Worm (Caenorhabditis elegans): Measurements from ENCODE around the gene ZK546.2.
A peak's percentile ranks its signal among the peaks of the same experiment; 100 is the strongest.

ZK546.2 gene

ce11 chrII:4954099-4954959, 8.5 kb downstream of the ZK546.2 start:
- TF ChIP-seq elt-2 (tag; optimal IDR thresholded peaks at IDR 0.05) = peak; percentile 5
- no peak for TF ChIP-seq lsy-12 (tag; optimal IDR thresholded peaks at IDR 0.05)

DNA sequence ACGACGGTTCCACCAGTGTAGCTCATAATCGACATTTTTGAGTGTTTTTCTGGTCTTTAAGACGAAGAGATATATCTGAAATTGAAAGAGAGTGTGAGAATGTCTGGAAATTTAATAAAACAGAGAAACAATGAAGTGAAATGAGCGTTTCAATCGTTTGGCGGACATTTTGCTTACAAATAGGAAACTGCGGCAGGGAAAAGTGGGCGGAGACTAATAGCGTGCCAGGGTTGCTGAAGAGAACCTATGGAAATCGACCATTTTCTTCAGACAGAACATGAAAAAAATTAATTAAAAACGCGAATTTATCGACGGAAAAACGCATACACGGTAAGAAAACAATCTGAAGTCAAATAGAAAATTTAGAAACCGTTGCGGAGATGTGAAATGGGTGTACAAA, 9.5 kb downstream of the ZK546.2 start, which contains the start of gene pbs-3:
pbs-3 (minus strand) TSS at position 75 of the 400 bp plus-strand sequence.
- TF ChIP-seq elt-2 (tag; optimal IDR thresholded peaks at IDR 0.05) (peak; percentile 75), ceh-28 (tag; optimal IDR thresholded peaks at IDR 0.05) (peak; percentile 8), lin-39 (tag; optimal IDR thresholded peaks at IDR 0.05) (peak; percentile 73), nhr-23 (tag; optimal IDR thresholded peaks at IDR 0.05) (peak; percentile 58), pha-4 (tag; optimal IDR thresholded peaks at IDR 0.05) (peak; percentile 87), nhr-67 (tag; optimal IDR thresholded peaks at IDR 0.05) (no peak), fos-1 (tag; optimal IDR thresholded peaks at IDR 0.05) (no peak), lsy-12 (tag; optimal IDR thresholded peaks at IDR 0.05) (no peak), skn-1 (tag; optimal IDR thresholded peaks at IDR 0.05) (peak; percentile 89), lin-15B (tag; optimal IDR thresholded peaks at IDR 0.05) (peak; percentile 62), nfya-1 (tag; optimal IDR thresholded peaks at IDR 0.05; ENCODE audit: insufficient read depth) (peak; percentile 79), R02D3.7 (tag; optimal IDR thresholded peaks at IDR 0.05) (peak; percentile 17), jun-1 (tag; optimal IDR thresholded peaks at IDR 0.05) (no peak), nhr-237 (tag; optimal IDR thresholded peaks at IDR 0.05) (no peak), nhr-25 (tag; optimal IDR thresholded peaks at IDR 0.05) (peak; percentile 70), pqm-1 (tag; optimal IDR thresholded peaks at IDR 0.05) (peak; percentile 37), ama-1 (optimal IDR thresholded peaks at IDR 0.05) (peak; percentile 5), tbx-2 (tag; optimal IDR thresholded peaks at IDR 0.05) (no peak), nhr-43 (tag; optimal IDR thresholded peaks at IDR 0.05; ENCODE audit: poor library complexity, severe bottlenecking) (peak; percentile 2)

DNA sequence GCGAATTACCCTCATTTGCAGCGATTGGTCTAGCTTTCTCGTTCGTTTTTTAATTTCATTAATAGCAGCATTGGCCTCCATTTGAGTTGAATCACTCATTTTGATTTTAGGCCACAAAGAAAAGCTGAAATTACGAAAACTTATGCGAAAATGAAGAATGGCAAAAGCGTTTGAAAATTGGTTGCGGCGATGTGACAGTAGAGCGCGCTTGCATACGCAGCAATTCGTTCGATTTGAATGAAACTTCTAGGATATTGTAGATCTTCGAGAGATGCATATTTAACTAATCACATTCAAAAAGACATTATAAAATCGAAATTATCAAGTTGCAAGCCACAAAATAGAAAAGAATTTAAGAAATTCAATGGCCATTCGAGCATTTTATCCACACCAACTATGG, 13.9 kb downstream of the ZK546.2 start, which contains the start of gene ulp-2:
ulp-2 (minus strand) TSS at position 158 of the 400 bp plus-strand sequence.
- TF ChIP-seq lin-15B (tag; optimal IDR thresholded peaks at IDR 0.05) (peak; percentile 49), pha-4 (tag; optimal IDR thresholded peaks at IDR 0.05) (peak; percentile 42), hmg-11 (tag; optimal IDR thresholded peaks at IDR 0.05) (peak; percentile 12), mdl-1 (tag; optimal IDR thresholded peaks at IDR 0.05) (no peak), nhr-11 (tag; optimal IDR thresholded peaks at IDR 0.05) (no peak), lin-39 (tag; optimal IDR thresholded peaks at IDR 0.05) (peak; percentile 38), egl-27 (tag; optimal IDR thresholded peaks at IDR 0.05) (no peak), fkh-2 (tag; optimal IDR thresholded peaks at IDR 0.05) (no peak), egl-5 (tag; optimal IDR thresholded peaks at IDR 0.05) (no peak), eor-1 (tag; optimal IDR thresholded peaks at IDR 0.05) (no peak), mml-1 (tag; optimal IDR thresholded peaks at IDR 0.05) (no peak), ceh-28 (tag; optimal IDR thresholded peaks at IDR 0.05) (no peak), nhr-23 (tag; optimal IDR thresholded peaks at IDR 0.05) (no peak), nhr-25 (tag; optimal IDR thresholded peaks at IDR 0.05) (peak; percentile 28), nfya-1 (tag; optimal IDR thresholded peaks at IDR 0.05; ENCODE audit: insufficient read depth) (peak; percentile 15), nhr-76 (tag; optimal IDR thresholded peaks at IDR 0.05) (no peak), elt-2 (tag; optimal IDR thresholded peaks at IDR 0.05) (peak; percentile 15), tbx-2 (tag; optimal IDR thresholded peaks at IDR 0.05) (no peak), pqm-1 (tag; optimal IDR thresholded peaks at IDR 0.05) (no peak), daf-12 (tag; optimal IDR thresholded peaks at IDR 0.05) (no peak), skn-1 (tag; optimal IDR thresholded peaks at IDR 0.05) (peak; percentile 34), ama-1 (optimal IDR thresholded peaks at IDR 0.05) (no peak)

DNA sequence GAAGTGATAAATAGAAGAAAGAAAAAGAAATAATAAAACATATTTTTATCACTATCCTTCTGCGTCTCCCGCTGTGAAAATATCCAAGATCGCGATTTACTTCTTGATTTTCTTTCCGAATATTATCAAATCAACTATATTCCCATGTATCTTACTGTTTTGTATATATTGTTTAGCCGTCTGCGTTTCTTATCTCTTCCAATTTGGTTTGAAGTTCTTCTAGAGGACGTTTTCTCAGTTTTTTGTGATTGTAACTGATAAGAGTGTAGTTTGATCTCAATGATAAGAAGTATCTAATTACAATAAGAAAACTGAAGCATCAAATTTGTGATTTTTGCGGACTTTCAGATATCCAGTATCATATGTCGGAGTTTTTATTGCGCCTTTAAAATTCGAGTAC, 14.9 kb downstream of the ZK546.2 start:
- TF ChIP-seq skn-1 (tag; optimal IDR thresholded peaks at IDR 0.05) = no peak
- TF ChIP-seq pqm-1 (tag; optimal IDR thresholded peaks at IDR 0.05) = peak; percentile 60
- peak; percentile 65 for TF ChIP-seq nhr-76 (tag; optimal IDR thresholded peaks at IDR 0.05)
- TF ChIP-seq elt-2 (tag; optimal IDR thresholded peaks at IDR 0.05) = peak; percentile 95
- peak; percentile 35 for TF ChIP-seq nhr-23 (tag; optimal IDR thresholded peaks at IDR 0.05)

DNA sequence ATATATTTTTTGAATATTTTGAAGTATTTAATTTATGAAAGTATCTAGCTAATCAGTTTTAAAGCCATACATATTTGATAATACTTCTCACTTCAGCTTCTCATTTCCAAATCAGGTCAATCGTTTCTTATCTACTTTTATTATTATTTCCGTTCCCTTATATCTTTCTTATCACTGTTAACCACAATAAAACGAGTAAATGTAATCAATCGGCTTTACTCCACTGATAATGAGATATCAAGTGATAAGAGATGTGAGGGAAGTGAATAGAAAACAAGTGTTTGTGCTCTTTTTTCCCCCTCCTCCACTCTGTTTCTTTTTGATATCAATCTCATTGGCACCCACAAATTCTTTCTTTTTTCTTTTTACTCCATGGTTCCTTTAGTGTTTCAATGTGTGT, 20.7 kb downstream of the ZK546.2 start:
- TF ChIP-seq ceh-28 (tag; optimal IDR thresholded peaks at IDR 0.05) (no peak), snpc-4 (tag; optimal IDR thresholded peaks at IDR 0.05) (no peak), elt-2 (tag; optimal IDR thresholded peaks at IDR 0.05) (peak; percentile 88), skn-1 (tag; optimal IDR thresholded peaks at IDR 0.05) (no peak), sea-2 (GFP tag; optimal IDR thresholded peaks at IDR 0.05) (no peak), fos-1 (tag; optimal IDR thresholded peaks at IDR 0.05) (no peak), pqm-1 (tag; optimal IDR thresholded peaks at IDR 0.05) (peak; percentile 48), lsy-12 (tag; optimal IDR thresholded peaks at IDR 0.05) (no peak), egl-27 (tag; optimal IDR thresholded peaks at IDR 0.05) (no peak), nhr-237 (tag; optimal IDR thresholded peaks at IDR 0.05) (no peak), aly-2 (tag; optimal IDR thresholded peaks at IDR 0.05) (no peak), nhr-43 (tag; optimal IDR thresholded peaks at IDR 0.05; ENCODE audit: poor library complexity, severe bottlenecking) (no peak)
